Worm (Caenorhabditis elegans) whole organism, young adult: ENCODE data around the gene cest-17.

Experiments
- D2030.7 ChIP-seq: fragments of 200-800 bp; sonication (Bioruptor generic); IDR thresholded peaks from 2 replicates; pipeline ENCODE4 v1.3.6; 2022; ENCODE audit warnings: missing genetic modification reagents, missing genetic modification characterization, missing compliant biosample characterization
- K11D2.4 ChIP-seq: fragments of 200-800 bp; sonication (Bioruptor generic); IDR thresholded peaks from 2 replicates; pipeline ENCODE4 v1.3.6; 2022; ENCODE audit warnings: missing genetic modification reagents, missing genetic modification characterization, missing compliant biosample characterization
- Y67H2A.10 ChIP-seq: fragments of 200-800 bp; sonication (Bioruptor generic); conservative IDR thresholded peaks from 2 replicates; pipeline ENCODE4 v1.3.6; 2022; ENCODE audit warnings: missing genetic modification reagents, missing genetic modification characterization, missing compliant biosample characterization
- mxl-1 ChIP-seq: sonication (generic microtip); optimal IDR thresholded peaks from 2 replicates; lab custom pipeline; 2016; ENCODE audit warnings: missing genetic modification characterization, missing compliant biosample characterization
- pbrm-1 ChIP-seq: fragments of 200-800 bp; sonication (Bioruptor generic); IDR thresholded peaks from 2 replicates; pipeline ENCODE4 v1.3.6; 2022; ENCODE audit warnings: missing genetic modification reagents, missing genetic modification characterization, missing compliant biosample characterization
- rpc-1 ChIP-seq, 2 experiments: fragments of 150-350 bp in 1 of 2; sonication (generic microtip) in 1 of 2; optimal IDR thresholded peaks; 2 replicates each; lab custom pipeline; 2014 to 2018; ENCODE audit warnings: missing biosample characterization in 1 of 2, missing genetic modification characterization in 1 of 2, missing genetic modification reagents in 1 of 2, missing genotype in 1 of 2
- zfh-2 ChIP-seq: fragments of 200-800 bp; sonication (Bioruptor generic); conservative IDR thresholded peaks from 2 replicates; pipeline ENCODE4 v1.3.6; 2022; ENCODE audit warnings: missing genetic modification reagents, missing genetic modification characterization, missing compliant biosample characterization
- ztf-18 ChIP-seq: sonication (generic microtip); optimal IDR thresholded peaks from 2 replicates; lab custom pipeline; 2016; ENCODE audit warnings: missing genotype, mild to moderate bottlenecking, missing genetic modification characterization, missing compliant biosample characterization
- ztf-28 ChIP-seq: fragments of 200-800 bp; sonication (Bioruptor generic); IDR thresholded peaks from 2 replicates; pipeline ENCODE4 v1.3.6; 2022; ENCODE audit warnings: missing genetic modification reagents, missing genetic modification characterization, missing compliant biosample characterization

- no peak for TF ChIP-seq rpc-1 (optimal IDR thresholded peaks at IDR 0.05; lab: Kevin White, UChicago)
- no peak for TF ChIP-seq rpc-1 (tag; optimal IDR thresholded peaks at IDR 0.05; lab: Kevin White, UChicago)
- no peak for TF ChIP-seq mxl-1 (tag; lab: Kevin White, UChicago)
- no peak for TF ChIP-seq ztf-28 (GFP tag; lab: Robert Waterston, UW)
- TF ChIP-seq K11D2.4: no peak
- TF ChIP-seq ztf-18 (tag; lab: Kevin White, UChicago): no peak
- no peak for TF ChIP-seq Y67H2A.10 (GFP tag; lab: Robert Waterston, UW)
- TF ChIP-seq zfh-2 (GFP tag; lab: Robert Waterston, UW): no peak
- no peak for TF ChIP-seq D2030.7 (GFP tag; lab: Robert Waterston, UW)
- TF ChIP-seq pbrm-1: no peak
These were observed 6.1 kb upstream of the cest-17 start for ce11 chrV:8196993-8197392.
